Worm (Caenorhabditis elegans): ENCODE results near the gene his-16.

Gene his-16

DNA sequence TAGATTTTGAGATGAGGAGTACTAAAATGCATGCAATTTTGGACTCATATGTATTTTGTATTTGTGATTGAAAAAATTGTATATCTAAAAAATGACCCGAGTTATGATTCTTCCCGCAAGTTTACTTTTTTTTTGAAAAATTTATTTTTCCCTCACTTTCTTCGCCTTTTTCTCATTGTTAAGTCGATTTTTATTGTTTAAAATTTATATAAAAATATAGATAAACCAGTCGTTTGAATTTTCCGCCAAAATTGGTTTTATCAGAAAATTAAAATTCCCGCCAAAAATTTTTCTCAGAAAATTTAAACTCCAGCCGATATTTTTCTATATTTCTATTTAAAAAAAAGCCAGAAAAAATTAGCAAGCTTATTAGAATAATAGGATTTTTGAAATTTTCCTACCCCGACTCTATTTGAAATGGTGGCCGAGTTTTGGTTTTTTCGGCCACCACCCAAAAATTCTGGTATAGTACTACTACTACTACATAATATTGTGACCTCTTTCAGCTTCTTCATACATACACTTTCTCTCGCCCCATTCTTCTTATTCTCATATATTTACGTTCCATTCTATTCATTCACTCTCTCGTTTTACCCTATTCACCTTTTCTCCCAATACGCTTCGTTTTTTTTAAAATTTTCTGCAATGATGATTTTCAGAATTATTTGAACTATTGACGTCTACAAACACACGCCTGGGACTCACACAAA lies 26.2 kb downstream of the his-16 start, which contains the start of gene ZK131.11:
Gene ZK131.11, plus strand, starts transcription at position 660 of the 710 bp plus-strand sequence.
- TF ChIP-seq blmp-1 (tag; optimal IDR thresholded peaks at IDR 0.05; ENCODE audit: insufficient read depth) (no peak), zag-1 (tag; optimal IDR thresholded peaks at IDR 0.05) (no peak), ZK546.5 (tag; optimal IDR thresholded peaks at IDR 0.05) (no peak), sma-3 (GFP tag; optimal IDR thresholded peaks at IDR 0.05) (no peak), alr-1 (tag; optimal IDR thresholded peaks at IDR 0.05) (no peak), ceh-16 (tag; optimal IDR thresholded peaks at IDR 0.05) (no peak), sem-4 (tag; optimal IDR thresholded peaks at IDR 0.05) (no peak), nhr-129 (tag; optimal IDR thresholded peaks at IDR 0.05) (no peak), lin-11 (tag; optimal IDR thresholded peaks at IDR 0.05) (no peak), nhr-6 (tag; optimal IDR thresholded peaks at IDR 0.05) (no peak), crh-2 (tag; optimal IDR thresholded peaks at IDR 0.05) (no peak), Y55F3AM.14 (GFP tag; optimal IDR thresholded peaks at IDR 0.05) (no peak), mdl-1 (tag; optimal IDR thresholded peaks at IDR 0.05) (no peak), lsy-2 (tag; optimal IDR thresholded peaks at IDR 0.05) (no peak), ztf-11 (tag; optimal IDR thresholded peaks at IDR 0.05) (no peak)

- TF ChIP-seq nhr-237 (tag; optimal IDR thresholded peaks at IDR 0.05) (no peak), mdl-1 (tag; optimal IDR thresholded peaks at IDR 0.05) (no peak), nhr-129 (tag; optimal IDR thresholded peaks at IDR 0.05) (no peak), ZK546.5 (tag; optimal IDR thresholded peaks at IDR 0.05) (no peak), nhr-23 (tag; optimal IDR thresholded peaks at IDR 0.05) (no peak), nhr-11 (tag; optimal IDR thresholded peaks at IDR 0.05) (no peak), unc-55 (GFP tag; optimal IDR thresholded peaks at IDR 0.05) (no peak), R02D3.7 (tag; optimal IDR thresholded peaks at IDR 0.05) (no peak), elt-3 (tag; optimal IDR thresholded peaks at IDR 0.05) (no peak), nhr-77 (tag; optimal IDR thresholded peaks at IDR 0.05) (no peak), blmp-1 (tag; optimal IDR thresholded peaks at IDR 0.05; ENCODE audit: insufficient read depth) (no peak), mab-5 (tag; optimal IDR thresholded peaks at IDR 0.05) (no peak), sma-3 (GFP tag; optimal IDR thresholded peaks at IDR 0.05) (no peak), egl-27 (tag; optimal IDR thresholded peaks at IDR 0.05) (no peak), lsy-2 (tag; optimal IDR thresholded peaks at IDR 0.05) (no peak)
These were observed 28.2 kb downstream of the his-16 start for ce11 chrII:13789714-13790113.

ce11 chrII:13788813-13789212 lies 29.1 kb downstream of the his-16 start:
- TF ChIP-seq lin-39 (tag; optimal IDR thresholded peaks at IDR 0.05) (no peak), nhr-129 (tag; optimal IDR thresholded peaks at IDR 0.05) (no peak), alr-1 (tag; optimal IDR thresholded peaks at IDR 0.05) (no peak), egl-27 (tag; optimal IDR thresholded peaks at IDR 0.05) (no peak), lsy-2 (tag; optimal IDR thresholded peaks at IDR 0.05) (no peak), F13H6.1 (tag; optimal IDR thresholded peaks at IDR 0.05) (peak; percentile 42), peb-1 (tag; optimal IDR thresholded peaks at IDR 0.05) (no peak), ztf-4 (tag; optimal IDR thresholded peaks at IDR 0.05) (no peak), lin-13 (GFP tag; optimal IDR thresholded peaks at IDR 0.05) (no peak), sem-4 (tag; optimal IDR thresholded peaks at IDR 0.05) (no peak), snpc-4 (tag; optimal IDR thresholded peaks at IDR 0.05) (peak; percentile 32), nhr-10 (tag; optimal IDR thresholded peaks at IDR 0.05) (no peak)

DNA sequence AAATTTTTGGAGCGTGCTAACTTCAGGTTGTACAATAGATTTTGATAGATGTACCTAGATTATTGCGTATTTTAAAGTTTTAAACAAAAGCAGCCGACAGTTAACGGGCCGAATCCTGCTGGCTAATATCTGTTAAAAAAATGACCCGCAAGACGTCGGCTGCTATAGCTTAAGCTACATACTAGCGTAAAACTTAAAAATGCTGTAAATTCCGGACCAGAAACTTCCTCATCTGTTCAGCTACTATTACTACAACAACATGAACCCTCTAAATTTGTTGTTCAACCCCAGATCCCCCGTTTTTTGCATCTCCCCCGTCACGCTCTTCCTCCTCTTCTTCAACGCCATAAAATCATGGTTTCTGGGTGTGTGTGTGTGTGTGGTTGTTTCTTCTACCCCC lies 31.0 kb downstream of the his-16 start:
- TF ChIP-seq mdl-1 (tag; optimal IDR thresholded peaks at IDR 0.05) (no peak), nhr-77 (tag; optimal IDR thresholded peaks at IDR 0.05) (no peak), ZK546.5 (tag; optimal IDR thresholded peaks at IDR 0.05) (no peak), crh-2 (tag; optimal IDR thresholded peaks at IDR 0.05) (no peak), dmd-4 (tag; optimal IDR thresholded peaks at IDR 0.05) (no peak), blmp-1 (tag; optimal IDR thresholded peaks at IDR 0.05; ENCODE audit: insufficient read depth) (no peak), unc-55 (GFP tag; optimal IDR thresholded peaks at IDR 0.05) (no peak)

DNA sequence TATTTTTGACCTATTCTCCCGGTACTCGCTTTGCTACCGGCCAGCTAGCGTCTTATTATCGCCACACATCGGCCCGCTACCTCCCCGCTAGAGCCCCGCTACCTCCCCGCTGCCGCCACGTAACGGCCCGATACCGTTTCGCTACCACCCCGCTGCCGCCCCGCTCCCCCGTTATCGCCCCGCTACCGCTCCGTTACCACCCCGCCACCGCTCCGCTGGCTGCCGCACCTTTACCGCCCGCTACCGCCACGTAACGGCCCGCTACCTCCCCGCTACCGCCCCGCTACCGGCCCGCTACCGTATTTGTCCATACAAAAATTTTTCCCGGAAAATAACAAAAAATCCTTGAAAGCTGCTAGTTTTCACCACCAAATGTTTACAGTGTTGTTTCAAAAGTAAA lies 32.4 kb downstream of the his-16 start:
- TF ChIP-seq nhr-6 (tag; optimal IDR thresholded peaks at IDR 0.05) (no peak), skn-1 (tag; optimal IDR thresholded peaks at IDR 0.05) (no peak), nhr-12 (tag; optimal IDR thresholded peaks at IDR 0.05) (no peak), lsy-2 (tag; optimal IDR thresholded peaks at IDR 0.05) (no peak)
